Fruit fly (Drosophila melanogaster) whole organism: ENCODE measurements around the gene xmas.

Source experiments
- CG8478 ChIP-seq: fragments of >200 bp; optimal IDR thresholded peaks from 2 replicates; lab custom pipeline; 2018; ENCODE audit warnings: inconsistent platforms
- Dll ChIP-seq: fragments of >200 bp; optimal IDR thresholded peaks from 2 replicates; lab custom pipeline; 2017
- psq ChIP-seq: fragments of >200 bp; optimal IDR thresholded peaks from 2 replicates; lab custom pipeline; 2017

- TF ChIP-seq Dll (lab: Kevin White, UChicago) (no peak), CG8478 (no peak), psq (lab: Kevin White, UChicago) (no peak)
Measured at dm6 chrX:17111958-17112953, 46.9 kb downstream of the xmas start.
